Fruit fly (Drosophila melanogaster) S2 (cell line): ENCODE data around the gene CG42656.

Experiments used
- CG8478 ChIP-seq: fragments of >200 bp; optimal IDR thresholded peaks from 2 replicates; lab custom pipeline; 2018
- CTCF ChIP-seq, 2 experiments: fragments of >200 bp; optimal IDR thresholded peaks; 2 replicates each; lab custom pipeline; 2018

Gene CG42656

dm6 chr3R:7473767-7474254 lies 19.3 kb downstream of the CG42656 start, which contains the start of gene CG1142:
Gene CG1142, minus strand, starts transcription at chr3R:7473781.
- TF ChIP-seq CTCF (optimal IDR thresholded peaks at IDR 0.05; lab: Kevin White, UChicago) (no peak), CG8478 (lab: Kevin White, UChicago) (no peak)

- no peak for TF ChIP-seq CTCF (optimal IDR thresholded peaks at IDR 0.05; lab: Kevin White, UChicago)
- TF ChIP-seq CG8478 (lab: Kevin White, UChicago) = no peak
These were observed 21.2 kb downstream of the CG42656 start for dm6 chr3R:7471894-7472293.
